Fruit fly (Drosophila melanogaster) whole organism, embryonic: Measurements from ENCODE around the gene NFAT.
A peak's percentile ranks its signal among the peaks of the same experiment; 100 is the strongest.

Experiments
- BEAF-32 ChIP-seq: fragments of 200-800 bp; sonication (Bioruptor generic); optimal IDR thresholded peaks from 3 replicates; lab custom pipeline; 2017; ENCODE audit warnings: missing biosample characterization, missing genetic modification characterization, mild to moderate bottlenecking, moderate library complexity, missing genetic modification reagents
- CG11696 ChIP-seq: fragments of 200-800 bp; sonication (Bioruptor generic); IDR thresholded peaks from 2 replicates; pipeline ENCODE4 v1.3.6; 2022; ENCODE audit warnings: missing biosample characterization, missing genetic modification characterization
- CG13123 ChIP-seq: fragments of 200-800 bp; sonication (Bioruptor generic); optimal IDR thresholded peaks from 2 replicates; lab custom pipeline; 2016; ENCODE audit warnings: missing biosample characterization, missing genetic modification characterization
- CG13296 ChIP-seq: fragments of 200-800 bp; sonication (Bioruptor generic); optimal IDR thresholded peaks from 3 replicates; lab custom pipeline; 2018; ENCODE audit warnings: missing biosample characterization, mild to moderate bottlenecking, missing genetic modification characterization
- CG14441 ChIP-seq: fragments of 200-800 bp; sonication (Bioruptor generic); IDR thresholded peaks from 2 replicates; pipeline ENCODE4 v1.3.6; 2022; ENCODE audit warnings: missing biosample characterization, missing genetic modification characterization
- CG15514 ChIP-seq: fragments of 200-800 bp; sonication (Bioruptor generic); optimal IDR thresholded peaks from 3 replicates; lab custom pipeline; 2017; ENCODE audit warnings: missing biosample characterization, missing genetic modification characterization, mild to moderate bottlenecking, moderate library complexity, missing genetic modification reagents
- CG1603 ChIP-seq: fragments of 200-800 bp; sonication (Bioruptor generic); optimal IDR thresholded peaks from 2 replicates; lab custom pipeline; 2019; ENCODE audit warnings: missing biosample characterization, mild to moderate bottlenecking, missing genetic modification characterization, moderate library complexity
- CG17361 ChIP-seq: fragments of 200-800 bp; sonication (Bioruptor generic); IDR thresholded peaks from 3 replicates; pipeline ENCODE4 v1.3.6; 2022; ENCODE audit warnings: missing biosample characterization, missing genetic modification characterization
- CG30431 ChIP-seq: fragments of 200-800 bp; sonication (Bioruptor generic); optimal IDR thresholded peaks from 2 replicates; lab custom pipeline; 2017; ENCODE audit warnings: missing biosample characterization, missing genetic modification characterization
- CG34224 ChIP-seq: fragments of 200-800 bp; sonication (Bioruptor generic); IDR thresholded peaks from 3 replicates; pipeline ENCODE4 v1.3.6; 2022; ENCODE audit warnings: missing biosample characterization, missing genetic modification characterization; ENCODE audit not compliant: partially characterized antibody
- CG4360 ChIP-seq: fragments of 200-800 bp; sonication (Bioruptor generic); IDR thresholded peaks from 2 replicates; pipeline ENCODE4 v1.3.6; 2022; ENCODE audit warnings: missing biosample characterization, missing genetic modification characterization
- CG4404 ChIP-seq: fragments of 200-800 bp; sonication (Bioruptor generic); IDR thresholded peaks from 2 replicates; pipeline ENCODE4 v1.3.6; 2022; ENCODE audit warnings: missing biosample characterization, missing genetic modification characterization
- CG4707 ChIP-seq: fragments of 200-800 bp; sonication (Bioruptor generic); optimal IDR thresholded peaks from 2 replicates; lab custom pipeline; 2018; ENCODE audit warnings: missing biosample characterization, mild to moderate bottlenecking, missing genetic modification characterization, moderate library complexity
- CG7786 ChIP-seq: fragments of 200-800 bp; sonication (Bioruptor generic); optimal IDR thresholded peaks from 2 replicates; lab custom pipeline; 2016; ENCODE audit warnings: missing biosample characterization, missing genetic modification characterization
- CG9215 ChIP-seq: fragments of 200-800 bp; sonication (Bioruptor generic); IDR thresholded peaks from 2 replicates; pipeline ENCODE4 v1.3.6; 2022; ENCODE audit warnings: missing biosample characterization, missing genetic modification characterization
- CG9609 ChIP-seq: fragments of 200-800 bp; sonication (Bioruptor generic); optimal IDR thresholded peaks from 3 replicates; lab custom pipeline; 2016; ENCODE audit warnings: missing biosample characterization, missing genetic modification characterization
- CkIIα-i1 ChIP-seq: fragments of 200-800 bp; sonication (Bioruptor generic); IDR thresholded peaks from 2 replicates; pipeline ENCODE4 v1.3.6; 2022; ENCODE audit warnings: missing biosample characterization, missing genetic modification characterization
- CrebB ChIP-seq: fragments of 200-800 bp; sonication (Bioruptor generic); optimal IDR thresholded peaks from 3 replicates; lab custom pipeline; 2018; ENCODE audit warnings: missing biosample characterization, mild to moderate bottlenecking, missing genetic modification characterization
- E2f1 ChIP-seq: fragments of 200-800 bp; sonication (Bioruptor generic); IDR thresholded peaks from 2 replicates; pipeline ENCODE4 v1.3.6; 2022; ENCODE audit warnings: missing biosample characterization, missing genetic modification characterization
- E2f2 ChIP-seq: fragments of 200-800 bp; sonication (Bioruptor generic); IDR thresholded peaks from 2 replicates; pipeline ENCODE4 v1.3.6; 2022; ENCODE audit warnings: missing biosample characterization, missing genetic modification characterization
- Fer1 ChIP-seq: fragments of 200-800 bp; sonication (Bioruptor generic); optimal IDR thresholded peaks from 2 replicates; lab custom pipeline; 2017; ENCODE audit warnings: missing biosample characterization, mild to moderate bottlenecking, missing genetic modification characterization
- H15 ChIP-seq: fragments of 200-800 bp; sonication (Bioruptor generic); IDR thresholded peaks from 3 replicates; pipeline ENCODE4 v1.3.6; 2022; ENCODE audit warnings: missing biosample characterization, missing genetic modification characterization
- Hr51 ChIP-seq, 2 experiments: fragments of 200-800 bp; sonication (Bioruptor generic); optimal IDR thresholded peaks; 2 replicates in 1 of 2; 3 replicates in 1 of 2; lab custom pipeline; 2016 to 2018; ENCODE audit warnings: missing biosample characterization in 2 of 2, missing genetic modification characterization in 2 of 2, mild to moderate bottlenecking in 1 of 2, moderate library complexity in 1 of 2
- Mad ChIP-seq: fragments of 200-800 bp; sonication (Bioruptor generic); optimal IDR thresholded peaks from 2 replicates; lab custom pipeline; 2016; ENCODE audit warnings: missing biosample characterization, missing genetic modification characterization
- Neu2 ChIP-seq: fragments of 200-800 bp; sonication (Bioruptor generic); optimal IDR thresholded peaks from 3 replicates; lab custom pipeline; 2016; ENCODE audit warnings: missing biosample characterization, missing genetic modification characterization, borderline replicate concordance
- ash1 ChIP-seq: fragments of 200-800 bp; sonication (Bioruptor generic); optimal IDR thresholded peaks from 2 replicates; lab custom pipeline; 2018; ENCODE audit warnings: missing biosample characterization, mild to moderate bottlenecking, missing genetic modification characterization
- caup ChIP-seq: fragments of 200-800 bp; sonication (Bioruptor generic); optimal IDR thresholded peaks from 3 replicates; lab custom pipeline; 2017; ENCODE audit warnings: missing biosample characterization, mild to moderate bottlenecking, missing genetic modification characterization, moderate library complexity; ENCODE audit not compliant: severe bottlenecking
- chif ChIP-seq, 2 experiments: fragments of 200-800 bp; sonication (Bioruptor generic); optimal IDR thresholded peaks; 3 replicates each; lab custom pipeline; 2016; ENCODE audit warnings: missing biosample characterization in 2 of 2, missing genetic modification characterization in 2 of 2
- chinmo ChIP-seq: fragments of 200-800 bp; sonication (Bioruptor generic); IDR thresholded peaks from 4 replicates; pipeline ENCODE4 v1.3.6; 2022; ENCODE audit warnings: missing biosample characterization, missing genetic modification characterization; ENCODE audit not compliant: partially characterized antibody
- disco-r ChIP-seq: fragments of 200-800 bp; sonication (Bioruptor generic); optimal IDR thresholded peaks from 2 replicates; lab custom pipeline; 2016; ENCODE audit warnings: missing biosample characterization, missing genetic modification characterization
- dmrt99B ChIP-seq: fragments of 200-800 bp; sonication (Bioruptor generic); optimal IDR thresholded peaks from 2 replicates; lab custom pipeline; 2018; ENCODE audit warnings: missing biosample characterization, mild to moderate bottlenecking, missing genetic modification characterization, moderate library complexity
- ewg ChIP-seq: fragments of 200-800 bp; sonication (Bioruptor generic); optimal IDR thresholded peaks from 3 replicates; lab custom pipeline; 2017; ENCODE audit warnings: mild to moderate bottlenecking, missing biosample characterization, missing genetic modification reagents, missing genetic modification characterization
- gt ChIP-seq: fragments of 200-800 bp; sonication (Bioruptor generic); IDR thresholded peaks from 2 replicates; pipeline ENCODE4 v1.3.6; 2022; ENCODE audit warnings: missing biosample characterization, missing genetic modification characterization
- ham ChIP-seq: fragments of 200-800 bp; sonication (Bioruptor generic); IDR thresholded peaks from 2 replicates; pipeline ENCODE4 v1.3.6; 2022; ENCODE audit warnings: missing biosample characterization, missing genetic modification characterization
- hbn ChIP-seq: fragments of 200-800 bp; sonication (Bioruptor generic); IDR thresholded peaks from 2 replicates; pipeline ENCODE4 v1.3.6; 2022; ENCODE audit warnings: missing biosample characterization, missing genetic modification characterization; ENCODE audit not compliant: partially characterized antibody
- her ChIP-seq: fragments of 200-800 bp; sonication (Bioruptor generic); optimal IDR thresholded peaks from 2 replicates; lab custom pipeline; 2016; ENCODE audit warnings: missing biosample characterization, missing genetic modification characterization
- lmd ChIP-seq: fragments of 200-800 bp; sonication (Bioruptor generic); IDR thresholded peaks from 2 replicates; pipeline ENCODE4 v1.3.6; 2022; ENCODE audit warnings: missing biosample characterization, missing genetic modification characterization
- nerfin-1 ChIP-seq: fragments of 200-800 bp; sonication (Bioruptor generic); optimal IDR thresholded peaks from 3 replicates; lab custom pipeline; 2019; ENCODE audit warnings: missing biosample characterization, mild to moderate bottlenecking, missing genetic modification characterization, moderate library complexity
- pan ChIP-seq, 4 experiments: fragments of >200 bp in 3 of 4; fragments of 200-800 bp in 1 of 4; sonication (Bioruptor generic) in 1 of 4; optimal IDR thresholded peaks in 3 of 4; IDR thresholded peaks in 1 of 4; 2 replicates each; pipeline versions ENCODE4 v1.3.6 to Lab custom; 2017 to 2022; ENCODE audit warnings: missing biosample characterization in 2 of 4, missing genetic modification characterization in 2 of 4, mixed read lengths in 1 of 4
- pfk ChIP-seq: fragments of 200-800 bp; sonication (Bioruptor generic); optimal IDR thresholded peaks from 2 replicates; lab custom pipeline; 2018; ENCODE audit warnings: missing biosample characterization, mild to moderate bottlenecking, missing genetic modification characterization, moderate library complexity
- sc ChIP-seq, 3 experiments: fragments of >200 bp in 2 of 3; fragments of 200-800 bp in 1 of 3; sonication (Bioruptor generic) in 1 of 3; optimal IDR thresholded peaks; 2 replicates in 2 of 3; 3 replicates in 1 of 3; lab custom pipeline; 2017; ENCODE audit warnings: mild to moderate bottlenecking in 1 of 3, missing biosample characterization in 1 of 3, missing genetic modification characterization in 1 of 3, missing genetic modification reagents in 1 of 3
- sens-2 ChIP-seq: fragments of 200-800 bp; sonication (Bioruptor generic); IDR thresholded peaks from 2 replicates; pipeline ENCODE4 v1.3.6; 2022; ENCODE audit warnings: missing biosample characterization, missing genetic modification characterization
- slp2 ChIP-seq: fragments of 200-800 bp; sonication (Bioruptor generic); optimal IDR thresholded peaks from 2 replicates; lab custom pipeline; 2016; ENCODE audit warnings: missing biosample characterization, missing genetic modification characterization
- sob ChIP-seq: fragments of 200-800 bp; sonication (Bioruptor generic); IDR thresholded peaks from 2 replicates; pipeline ENCODE4 v1.3.6; 2022; ENCODE audit warnings: missing biosample characterization, missing genetic modification characterization
- ssp ChIP-seq: fragments of 200-800 bp; sonication (Bioruptor generic); IDR thresholded peaks from 2 replicates; pipeline ENCODE4 v1.3.6; 2022; ENCODE audit warnings: missing biosample characterization, missing genetic modification characterization
- tup ChIP-seq: fragments of 200-800 bp; sonication (Bioruptor generic); optimal IDR thresholded peaks from 2 replicates; lab custom pipeline; 2016; ENCODE audit warnings: missing biosample characterization, mild to moderate bottlenecking, missing genetic modification characterization, moderate library complexity
- usp ChIP-seq: fragments of >200 bp; optimal IDR thresholded peaks from 2 replicates; lab custom pipeline; 2017; ENCODE audit warnings: missing biosample characterization, missing genetic modification characterization

Gene NFAT

dm6 chrX:13641115-13641890, 16.8 kb downstream of the NFAT start (continued):
- TF ChIP-seq BEAF-32 (GFP tag; lab: Kevin White, UChicago): peak; percentile 13
- TF ChIP-seq her (GFP tag; lab: Kevin White, UChicago): peak; percentile 95
- peak; percentile 89 for TF ChIP-seq CG30431 (GFP tag; lab: Kevin White, UChicago)
- peak; percentile 80 for TF ChIP-seq CrebB (tag; lab: Kevin White, UChicago)
- TF ChIP-seq Hr51 (GFP tag; optimal IDR thresholded peaks at IDR 0.05; lab: Kevin White, UChicago): peak; percentile 93
- 0 out of 2 replicates have a peak, but pooled peaks have one; percentile 49 for TF ChIP-seq CkIIα-i1 (GFP tag; lab: Robert Waterston, UW)
- TF ChIP-seq CG34224 (GFP tag; lab: Robert Waterston, UW): no peak
- TF ChIP-seq lmd (GFP tag; lab: Robert Waterston, UW): peak; percentile 96
- peak; percentile 92 for TF ChIP-seq slp2 (GFP tag; lab: Kevin White, UChicago)
- peak; percentile 86 for TF ChIP-seq CG4360 (GFP tag; lab: Robert Waterston, UW)
- peak; percentile 93 for TF ChIP-seq CG14441 (GFP tag; lab: Robert Waterston, UW)
- TF ChIP-seq H15 (GFP tag; lab: Robert Waterston, UW): peak; percentile 87
- peak; percentile 94 for TF ChIP-seq sob (GFP tag; lab: Robert Waterston, UW)
- TF ChIP-seq ham (GFP tag; lab: Robert Waterston, UW): peak; percentile 90
- TF ChIP-seq E2f1 (GFP tag; lab: Robert Waterston, UW): peak; percentile 93
- peak; percentile 88 for TF ChIP-seq sens-2 (GFP tag; lab: Robert Waterston, UW)
- no peak for TF ChIP-seq pan (optimal IDR thresholded peaks at IDR 0.05; lab: Kevin White, UChicago)
- peak in 1 of 2 experiments; percentile 94 for TF ChIP-seq pan (GFP tag; optimal IDR thresholded peaks at IDR 0.05 in 1 of 2, IDR thresholded peaks at IDR 0.05 in 1 of 2)
- peak; percentile 83 for TF ChIP-seq CG1603 (tag; lab: Kevin White, UChicago)
- peak; percentile 80 for TF ChIP-seq CG11696
- peak; percentile 94 for TF ChIP-seq dmrt99B (tag; lab: Kevin White, UChicago)
- no peak for TF ChIP-seq sc (optimal IDR thresholded peaks at IDR 0.05; lab: Kevin White, UChicago)
- TF ChIP-seq sc (GFP tag; optimal IDR thresholded peaks at IDR 0.05; lab: Kevin White, UChicago): peak; percentile 76
- no peak for TF ChIP-seq usp (GFP tag; lab: Kevin White, UChicago)
- no peak; the same call in 3 of the 4 replicates for TF ChIP-seq chinmo (GFP tag; lab: Robert Waterston, UW)
- peak; percentile 87 for TF ChIP-seq nerfin-1 (tag; lab: Kevin White, UChicago)
- peak; percentile 87 for TF ChIP-seq CG13123 (GFP tag; lab: Kevin White, UChicago)
- TF ChIP-seq chif (GFP tag; optimal IDR thresholded peaks at IDR 0.05; lab: Kevin White, UChicago): peak; percentile 95 to 96
- TF ChIP-seq Fer1: peak; percentile 92
- TF ChIP-seq CG9215: peak; percentile 89
- peak; percentile 51 for TF ChIP-seq CG4707 (GFP tag; lab: Kevin White, UChicago)
- TF ChIP-seq ewg (GFP tag; lab: Kevin White, UChicago): peak; percentile 84
- peak; percentile 93 for TF ChIP-seq CG17361 (GFP tag; lab: Robert Waterston, UW)
- peak; percentile 86 for TF ChIP-seq CG15514 (GFP tag; lab: Kevin White, UChicago)
- no peak for TF ChIP-seq pfk (GFP tag; lab: Kevin White, UChicago)
- TF ChIP-seq gt (GFP tag; lab: Robert Waterston, UW): peak; percentile 48; the same call in 1 of the 2 replicates
- peak; percentile 96 for TF ChIP-seq CG9609 (GFP tag; lab: Kevin White, UChicago)
- no peak for TF ChIP-seq hbn (GFP tag; lab: Robert Waterston, UW)
- peak; percentile 83 for TF ChIP-seq E2f2
- TF ChIP-seq CG4404 (GFP tag; lab: Robert Waterston, UW): peak; percentile 82
- peak; percentile 94 for TF ChIP-seq CG7786 (GFP tag; lab: Kevin White, UChicago)
- peak; percentile 7 for TF ChIP-seq ash1 (GFP tag; lab: Kevin White, UChicago)
- peak; percentile 78 for TF ChIP-seq ssp (GFP tag; lab: Robert Waterston, UW)
- peak; percentile 92 for TF ChIP-seq caup (GFP tag; lab: Kevin White, UChicago)
- TF ChIP-seq Mad (GFP tag; lab: Kevin White, UChicago): peak; percentile 92
- TF ChIP-seq Neu2 (GFP tag; lab: Kevin White, UChicago): peak; percentile 86
- TF ChIP-seq tup (GFP tag; lab: Kevin White, UChicago): peak; percentile 92
- TF ChIP-seq disco-r: peak; percentile 87
- TF ChIP-seq CG13296 (GFP tag; lab: Kevin White, UChicago): peak; percentile 92
